Fruit fly (Drosophila melanogaster) whole organism, embryonic: Measurements from ENCODE around the gene tai.

ENCODE experiments used
- CG10209 ChIP-seq: fragments of 200-800 bp; sonication (Bioruptor generic); optimal IDR thresholded peaks from 3 replicates; lab custom pipeline; 2017; ENCODE audit warnings: missing biosample characterization, mild to moderate bottlenecking, missing genetic modification characterization, missing genetic modification reagents
- CG10979 ChIP-seq: fragments of 200-800 bp; sonication (Bioruptor generic); optimal IDR thresholded peaks from 2 replicates; lab custom pipeline; 2018; ENCODE audit warnings: missing biosample characterization, mild to moderate bottlenecking, missing genetic modification characterization, moderate library complexity
- CG11247 ChIP-seq: fragments of 200-800 bp; sonication (Bioruptor generic); IDR thresholded peaks from 2 replicates; pipeline ENCODE4 v1.3.6; 2022; ENCODE audit warnings: missing biosample characterization, missing genetic modification characterization
- CG12942 ChIP-seq: fragments of 200-800 bp; sonication (Bioruptor generic); optimal IDR thresholded peaks from 3 replicates; lab custom pipeline; 2016; ENCODE audit warnings: missing biosample characterization, missing genetic modification characterization
- CG13123 ChIP-seq: fragments of 200-800 bp; sonication (Bioruptor generic); optimal IDR thresholded peaks from 2 replicates; lab custom pipeline; 2016; ENCODE audit warnings: missing biosample characterization, missing genetic modification characterization
- CG13894 ChIP-seq: fragments of 200-800 bp; sonication (Bioruptor generic); optimal IDR thresholded peaks from 3 replicates; lab custom pipeline; 2018; ENCODE audit warnings: missing biosample characterization, mild to moderate bottlenecking, missing genetic modification characterization, moderate library complexity
- CG14014 ChIP-seq: fragments of 200-800 bp; sonication (Bioruptor generic); IDR thresholded peaks from 2 replicates; pipeline ENCODE4 v1.3.6; 2022; ENCODE audit warnings: missing biosample characterization, missing genetic modification characterization
- CG15011 ChIP-seq: fragments of 200-800 bp; sonication (Bioruptor generic); optimal IDR thresholded peaks from 3 replicates; lab custom pipeline; 2018; ENCODE audit warnings: missing biosample characterization, mild to moderate bottlenecking, missing genetic modification characterization
- CG15601 ChIP-seq: fragments of 200-800 bp; sonication (Bioruptor generic); optimal IDR thresholded peaks from 3 replicates; lab custom pipeline; 2019; ENCODE audit warnings: missing biosample characterization, mild to moderate bottlenecking, missing genetic modification characterization, moderate library complexity
- CG18599 ChIP-seq: fragments of 200-800 bp; sonication (Bioruptor generic); optimal IDR thresholded peaks from 3 replicates; lab custom pipeline; 2017; ENCODE audit warnings: missing biosample characterization, missing genetic modification characterization, mild to moderate bottlenecking, moderate library complexity, missing genetic modification reagents
- CG18619 ChIP-seq: fragments of 200-800 bp; sonication (Bioruptor generic); optimal IDR thresholded peaks from 3 replicates; lab custom pipeline; 2017; ENCODE audit warnings: missing biosample characterization, mild to moderate bottlenecking, missing genetic modification characterization
- CG31388 ChIP-seq: fragments of 200-800 bp; sonication (Bioruptor generic); optimal IDR thresholded peaks from 2 replicates; lab custom pipeline; 2016; ENCODE audit warnings: missing biosample characterization, missing genetic modification characterization
- CG31441 ChIP-seq: fragments of 200-800 bp; sonication (Bioruptor generic); IDR thresholded peaks from 2 replicates; pipeline ENCODE4 v1.3.6; 2022; ENCODE audit warnings: missing biosample characterization, missing genetic modification characterization
- CG3847 ChIP-seq: fragments of 200-800 bp; sonication (Bioruptor generic); IDR thresholded peaks from 2 replicates; pipeline ENCODE4 v1.3.6; 2022; ENCODE audit warnings: missing biosample characterization, missing genetic modification characterization
- CG4820 ChIP-seq: fragments of 200-800 bp; sonication (Bioruptor generic); optimal IDR thresholded peaks from 3 replicates; lab custom pipeline; 2016; ENCODE audit warnings: missing biosample characterization, missing genetic modification characterization
- CG6175 ChIP-seq: fragments of 200-800 bp; sonication (Bioruptor generic); IDR thresholded peaks from 3 replicates; pipeline ENCODE4 v1.3.6; 2022; ENCODE audit warnings: missing biosample characterization, missing genetic modification characterization
- CG7786 ChIP-seq: fragments of 200-800 bp; sonication (Bioruptor generic); optimal IDR thresholded peaks from 2 replicates; lab custom pipeline; 2016; ENCODE audit warnings: missing biosample characterization, missing genetic modification characterization
- CG8359 ChIP-seq: fragments of 200-800 bp; sonication (Bioruptor generic); optimal IDR thresholded peaks from 2 replicates; lab custom pipeline; 2017; ENCODE audit warnings: missing biosample characterization, mild to moderate bottlenecking, missing genetic modification characterization, borderline replicate concordance
- CG8388 ChIP-seq: fragments of 200-800 bp; sonication (Bioruptor generic); optimal IDR thresholded peaks from 2 replicates; lab custom pipeline; 2019; ENCODE audit warnings: missing biosample characterization, mild to moderate bottlenecking, missing genetic modification characterization, moderate library complexity
- Chrac-16 ChIP-seq: fragments of 200-800 bp; sonication (Bioruptor generic); optimal IDR thresholded peaks from 3 replicates; lab custom pipeline; 2016; ENCODE audit warnings: missing biosample characterization, missing genetic modification characterization
- CkIIα-i1 ChIP-seq: fragments of 200-800 bp; sonication (Bioruptor generic); IDR thresholded peaks from 2 replicates; pipeline ENCODE4 v1.3.6; 2022; ENCODE audit warnings: missing biosample characterization, missing genetic modification characterization
- Dref ChIP-seq: fragments of 200-800 bp; sonication (Bioruptor generic); IDR thresholded peaks from 2 replicates; pipeline ENCODE4 v1.3.6; 2022; ENCODE audit warnings: missing biosample characterization, missing genetic modification characterization
- E2f2 ChIP-seq: fragments of 200-800 bp; sonication (Bioruptor generic); IDR thresholded peaks from 2 replicates; pipeline ENCODE4 v1.3.6; 2022; ENCODE audit warnings: missing biosample characterization, missing genetic modification characterization
- Hmr ChIP-seq: fragments of 200-800 bp; sonication (Bioruptor generic); optimal IDR thresholded peaks from 3 replicates; lab custom pipeline; 2017; ENCODE audit warnings: mild to moderate bottlenecking, missing biosample characterization, missing genetic modification reagents, missing genetic modification characterization
- Hr51 ChIP-seq, 2 experiments: fragments of 200-800 bp; sonication (Bioruptor generic); optimal IDR thresholded peaks; 2 replicates in 1 of 2; 3 replicates in 1 of 2; lab custom pipeline; 2016 to 2018; ENCODE audit warnings: missing biosample characterization in 2 of 2, missing genetic modification characterization in 2 of 2, mild to moderate bottlenecking in 1 of 2, moderate library complexity in 1 of 2
- NK7.1 ChIP-seq: fragments of 200-800 bp; sonication (Bioruptor generic); optimal IDR thresholded peaks from 3 replicates; lab custom pipeline; 2016; ENCODE audit warnings: missing biosample characterization, missing genetic modification characterization
- Sry-δ ChIP-seq: fragments of 200-800 bp; sonication (Bioruptor generic); optimal IDR thresholded peaks from 2 replicates; lab custom pipeline; 2016; ENCODE audit warnings: missing biosample characterization, missing genetic modification characterization
- Stat92E ChIP-seq, 3 experiments: fragments of >200 bp in 2 of 3; fragments of 200-800 bp in 1 of 3; sonication (Bioruptor generic) in 1 of 3; optimal IDR thresholded peaks; 2 replicates each; lab custom pipeline; 2017 to 2019; ENCODE audit warnings: missing biosample characterization in 3 of 3, missing genetic modification characterization in 3 of 3, mild to moderate bottlenecking in 1 of 3, moderate library complexity in 1 of 3
- YL-1 ChIP-seq: fragments of 200-800 bp; sonication (Bioruptor generic); optimal IDR thresholded peaks from 3 replicates; lab custom pipeline; 2017; ENCODE audit warnings: missing biosample characterization, mild to moderate bottlenecking, missing genetic modification characterization
- ash1 ChIP-seq: fragments of 200-800 bp; sonication (Bioruptor generic); optimal IDR thresholded peaks from 2 replicates; lab custom pipeline; 2018; ENCODE audit warnings: missing biosample characterization, mild to moderate bottlenecking, missing genetic modification characterization
- ato ChIP-seq: fragments of 200-800 bp; sonication (Bioruptor generic); IDR thresholded peaks from 2 replicates; pipeline ENCODE4 v1.3.6; 2022; ENCODE audit warnings: missing biosample characterization, missing genetic modification characterization; ENCODE audit not compliant: partially characterized antibody
- bsh ChIP-seq, 2 experiments: fragments of 200-800 bp; sonication (Bioruptor generic); optimal IDR thresholded peaks; 2 replicates each; lab custom pipeline; 2017 to 2018; ENCODE audit warnings: mild to moderate bottlenecking in 2 of 2, missing biosample characterization in 2 of 2, missing genetic modification characterization in 2 of 2, moderate library complexity in 1 of 2
- btn ChIP-seq: fragments of 200-800 bp; sonication (Bioruptor generic); optimal IDR thresholded peaks from 2 replicates; lab custom pipeline; 2016; ENCODE audit warnings: missing biosample characterization, missing genetic modification characterization
- cad ChIP-seq: fragments of >200 bp; optimal IDR thresholded peaks from 2 replicates; lab custom pipeline; 2017; ENCODE audit warnings: missing biosample characterization, missing genetic modification characterization
- dimm ChIP-seq: fragments of 200-800 bp; sonication (Bioruptor generic); IDR thresholded peaks from 2 replicates; pipeline ENCODE4 v1.3.6; 2022; ENCODE audit warnings: missing biosample characterization, missing genetic modification characterization
- disco-r ChIP-seq: fragments of 200-800 bp; sonication (Bioruptor generic); optimal IDR thresholded peaks from 2 replicates; lab custom pipeline; 2016; ENCODE audit warnings: missing biosample characterization, missing genetic modification characterization
- gcm ChIP-seq: fragments of 200-800 bp; sonication (Bioruptor generic); optimal IDR thresholded peaks from 2 replicates; lab custom pipeline; 2019; ENCODE audit warnings: missing biosample characterization, mild to moderate bottlenecking, missing genetic modification characterization, moderate library complexity
- grau ChIP-seq: fragments of 200-800 bp; optimal IDR thresholded peaks from 3 replicates; lab custom pipeline; 2019; ENCODE audit warnings: missing biosample characterization, mild to moderate bottlenecking, missing genetic modification characterization, moderate library complexity
- ham ChIP-seq: fragments of 200-800 bp; sonication (Bioruptor generic); IDR thresholded peaks from 2 replicates; pipeline ENCODE4 v1.3.6; 2022; ENCODE audit warnings: missing biosample characterization, missing genetic modification characterization
- inv ChIP-seq: fragments of 200-800 bp; sonication (Bioruptor generic); IDR thresholded peaks from 2 replicates; pipeline ENCODE4 v1.3.6; 2022; ENCODE audit warnings: missing biosample characterization, missing genetic modification characterization; ENCODE audit not compliant: partially characterized antibody
- kah ChIP-seq: fragments of 200-800 bp; sonication (Bioruptor generic); optimal IDR thresholded peaks from 2 replicates; lab custom pipeline; 2018; ENCODE audit warnings: missing biosample characterization, mild to moderate bottlenecking, missing genetic modification characterization
- nmo ChIP-seq: fragments of 200-800 bp; sonication (Bioruptor generic); optimal IDR thresholded peaks from 2 replicates; lab custom pipeline; 2018; ENCODE audit warnings: missing biosample characterization, mild to moderate bottlenecking, missing genetic modification characterization, moderate library complexity
- peb ChIP-seq: fragments of 200-800 bp; sonication (Bioruptor generic); IDR thresholded peaks from 2 replicates; pipeline ENCODE4 v1.3.6; 2022; ENCODE audit warnings: missing biosample characterization, missing genetic modification characterization
- pnt ChIP-seq: fragments of 200-800 bp; sonication (Bioruptor generic); optimal IDR thresholded peaks from 3 replicates; lab custom pipeline; 2016; ENCODE audit warnings: missing biosample characterization, missing genetic modification characterization
- rib ChIP-seq: fragments of 200-800 bp; sonication (Bioruptor generic); IDR thresholded peaks from 2 replicates; pipeline ENCODE4 v1.3.6; 2022; ENCODE audit warnings: missing biosample characterization, missing genetic modification characterization
- salm ChIP-seq: fragments of 200-800 bp; sonication (Bioruptor generic); optimal IDR thresholded peaks from 2 replicates; lab custom pipeline; 2018; ENCODE audit warnings: missing biosample characterization, mild to moderate bottlenecking, missing genetic modification characterization
- tx ChIP-seq: fragments of 200-800 bp; sonication (Bioruptor generic); optimal IDR thresholded peaks from 2 replicates; lab custom pipeline; 2016; ENCODE audit warnings: missing biosample characterization, missing genetic modification characterization
- usp ChIP-seq: fragments of >200 bp; optimal IDR thresholded peaks from 2 replicates; lab custom pipeline; 2017; ENCODE audit warnings: missing biosample characterization, missing genetic modification characterization
- vvl ChIP-seq: fragments of 200-800 bp; sonication (Bioruptor generic); IDR thresholded peaks from 2 replicates; pipeline ENCODE4 v1.3.6; 2022; ENCODE audit warnings: missing biosample characterization, missing genetic modification characterization
- wor ChIP-seq: fragments of 200-800 bp; sonication (Bioruptor generic); IDR thresholded peaks from 2 replicates; pipeline ENCODE4 v1.3.6; 2022; ENCODE audit warnings: missing biosample characterization, missing genetic modification characterization

tai gene

DNA sequence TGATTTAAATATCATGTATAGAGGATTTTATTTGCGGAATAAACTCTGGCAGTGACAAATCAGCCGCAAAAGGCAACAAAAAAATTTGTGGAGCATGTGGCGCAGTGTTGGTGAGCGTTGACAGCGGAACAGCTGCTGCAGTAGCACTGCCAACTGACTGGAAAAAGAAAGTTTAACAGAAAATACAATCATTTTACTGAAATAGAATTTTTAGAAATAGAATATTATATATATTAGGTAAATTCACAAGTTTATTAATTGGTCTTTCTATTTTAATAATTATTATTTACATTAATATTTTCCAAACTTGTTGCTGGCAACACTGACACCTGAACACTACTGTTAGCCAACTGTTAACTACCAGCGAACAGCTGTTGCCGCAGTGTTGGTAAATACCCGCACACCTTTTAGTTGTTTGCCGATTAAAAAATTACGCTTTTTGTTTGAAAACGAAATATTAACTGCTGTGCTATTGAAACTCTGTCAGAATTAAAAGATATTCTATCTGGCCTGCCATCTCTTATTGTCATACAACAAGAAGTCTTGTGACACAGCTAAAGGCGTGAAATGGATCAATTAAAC lies at the start of gene tai, which contains the start of gene CG9586 (continued):
- TF ChIP-seq Chrac-16 (GFP tag; lab: Kevin White, UChicago) (peak; percentile 88), rib (no peak), btn (GFP tag; lab: Kevin White, UChicago) (no peak), CG14014 (peak; percentile 84), CG15601 (tag; lab: Kevin White, UChicago) (peak; percentile 82), dimm (no peak), CG10209 (GFP tag; lab: Kevin White, UChicago) (peak; percentile 84), CG31441 (GFP tag; lab: Robert Waterston, UW) (peak; percentile 89), peb (GFP tag; lab: Robert Waterston, UW) (peak; percentile 66), CG4820 (GFP tag; lab: Kevin White, UChicago) (peak; percentile 78), kah (GFP tag; lab: Kevin White, UChicago) (peak; percentile 54), salm (tag; lab: Kevin White, UChicago) (peak; percentile 74), YL-1 (peak; percentile 62), CG8388 (GFP tag; lab: Kevin White, UChicago) (peak; percentile 88), ham (no peak), CG6175 (GFP tag; lab: Robert Waterston, UW) (peak; percentile 54; the same call in 2 of the 3 replicates), vvl (peak; percentile 89), pnt (GFP tag; lab: Kevin White, UChicago) (no peak), CG31388 (GFP tag; lab: Kevin White, UChicago) (peak; percentile 70), usp (GFP tag; lab: Kevin White, UChicago) (no peak), CG13894 (tag; lab: Kevin White, UChicago) (peak; percentile 79), CG11247 (GFP tag; lab: Robert Waterston, UW) (peak; percentile 85), Stat92E (GFP tag; optimal IDR thresholded peaks at IDR 0.05; lab: Kevin White, UChicago) (peak in 1 of 3 experiments; percentile 57), gcm (peak; percentile 87), CkIIα-i1 (GFP tag; lab: Robert Waterston, UW) (no peak), cad (GFP tag; lab: Kevin White, UChicago) (no peak), bsh (GFP tag; optimal IDR thresholded peaks at IDR 0.05; lab: Kevin White, UChicago) (peak in 1 of 2 experiments; percentile 86), CG18619 (GFP tag; lab: Kevin White, UChicago) (peak; percentile 73), CG12942 (GFP tag; lab: Kevin White, UChicago) (peak; percentile 86), CG13123 (GFP tag; lab: Kevin White, UChicago) (peak; percentile 77), CG10979 (tag; lab: Kevin White, UChicago) (peak; percentile 86), Hmr (peak; percentile 90), ash1 (GFP tag; lab: Kevin White, UChicago) (no peak), Sry-δ (GFP tag; lab: Kevin White, UChicago) (peak; percentile 20), Dref (no peak), grau (tag; lab: Kevin White, UChicago) (peak; percentile 84), wor (peak; percentile 68), CG7786 (peak; percentile 19), inv (GFP tag; lab: Robert Waterston, UW) (no peak), CG15011 (GFP tag; lab: Kevin White, UChicago) (peak; percentile 73), ato (no peak), nmo (peak; percentile 88), Hr51 (GFP tag; optimal IDR thresholded peaks at IDR 0.05; lab: Kevin White, UChicago) (peak; percentile 68 to 84), E2f2 (GFP tag; lab: Robert Waterston, UW) (peak; percentile 72), CG3847 (GFP tag; lab: Robert Waterston, UW) (peak; percentile 96), NK7.1 (peak; percentile 41), tx (no peak), CG18599 (GFP tag; lab: Kevin White, UChicago) (peak; percentile 91), disco-r (GFP tag; lab: Kevin White, UChicago) (no peak), CG8359 (peak; percentile 55)
